Worm (Caenorhabditis elegans): ENCODE data around the gene Y57G11B.3.

- TF ChIP-seq ztf-11 (tag; optimal IDR thresholded peaks at IDR 0.05) (no peak), nhr-11 (tag; optimal IDR thresholded peaks at IDR 0.05) (no peak), unc-39 (tag; optimal IDR thresholded peaks at IDR 0.05) (no peak), nhr-77 (tag; optimal IDR thresholded peaks at IDR 0.05) (no peak), blmp-1 (tag; optimal IDR thresholded peaks at IDR 0.05; ENCODE audit: insufficient read depth) (no peak), snpc-4 (tag; optimal IDR thresholded peaks at IDR 0.05) (no peak), lin-39 (tag; optimal IDR thresholded peaks at IDR 0.05) (no peak), skn-1 (tag; optimal IDR thresholded peaks at IDR 0.05) (no peak)
These were observed 43.3 kb upstream of the Y57G11B.3 start for ce11 chrIV:14617498-14617897.
